Worm (Caenorhabditis elegans) whole organism, L3 larva: Measurements from ENCODE around the gene Y39B6A.41.

Source experiments
- R02D3.7 ChIP-seq: fragments of 150-350 bp; optimal IDR thresholded peaks from 2 replicates; lab custom pipeline; 2014; ENCODE audit warnings: missing biosample characterization, missing genetic modification characterization
- ZK546.5 ChIP-seq: sonication (generic microtip); optimal IDR thresholded peaks from 2 replicates; lab custom pipeline; 2017; ENCODE audit warnings: missing biosample characterization, missing genetic modification characterization
- elt-2 ChIP-seq: sonication (generic microtip); optimal IDR thresholded peaks from 2 replicates; lab custom pipeline; 2016; ENCODE audit warnings: missing genetic modification reagents, mild to moderate bottlenecking, missing genetic modification characterization, missing compliant biosample characterization
- lin-39 ChIP-seq: fragments of 150-350 bp; optimal IDR thresholded peaks from 2 replicates; lab custom pipeline; 2018; ENCODE audit warnings: missing biosample characterization, missing genetic modification reagents, missing genetic modification characterization
- mdl-1 ChIP-seq: fragments of 150-350 bp; optimal IDR thresholded peaks from 2 replicates; lab custom pipeline; 2014; ENCODE audit warnings: missing biosample characterization, missing genetic modification characterization
- pha-4 ChIP-seq: fragments of 150-350 bp; optimal IDR thresholded peaks from 2 replicates; lab custom pipeline; 2014; ENCODE audit warnings: missing biosample characterization, missing genetic modification reagents, missing genetic modification characterization
- sea-2 ChIP-seq: fragments of 150-350 bp; sonication (generic microtip); optimal IDR thresholded peaks from 4 replicates; lab custom pipeline; 2014; ENCODE audit warnings: missing biosample characterization, missing genetic modification reagents, missing genetic modification characterization

- TF ChIP-seq R02D3.7 (tag; lab: Kevin White, UChicago) = no peak
- no peak for TF ChIP-seq sea-2
- no peak for TF ChIP-seq pha-4 (tag; lab: Kevin White, UChicago)
- no peak for TF ChIP-seq mdl-1
- no peak for TF ChIP-seq ZK546.5 (tag; lab: Kevin White, UChicago)
- TF ChIP-seq elt-2 = no peak
- TF ChIP-seq lin-39 (tag; lab: Kevin White, UChicago) = no peak
Measured at ce11 chrV:19024683-19025082, 46.9 kb upstream of the Y39B6A.41 start, which contains the start of gene Y39B6A.29.
